Worm (Caenorhabditis elegans): ENCODE data around the gene unc-52.

ce11 chrII:14670175-14670574 is 14.1 kb downstream of the unc-52 start:
- TF ChIP-seq ref-1 (GFP tag; conservative IDR thresholded peaks at IDR 0.05) (no peak), cog-1 (tag; optimal IDR thresholded peaks at IDR 0.05) (no peak), T22C8.4 (GFP tag; IDR thresholded peaks at IDR 0.05) (no peak)

All from whole organism, midembryonic.